Worm (Caenorhabditis elegans) whole organism, L3 larva: Measurements from ENCODE around the gene clec-225.

Source experiments
- ZK546.5 ChIP-seq: sonication (generic microtip); optimal IDR thresholded peaks from 2 replicates; lab custom pipeline; 2017; ENCODE audit warnings: missing biosample characterization, missing genetic modification characterization
- ama-1 ChIP-seq: fragments of 150-350 bp; optimal IDR thresholded peaks from 2 replicates; lab custom pipeline; 2018
- ceh-9 ChIP-seq: sonication (generic microtip); optimal IDR thresholded peaks from 2 replicates; lab custom pipeline; 2018; ENCODE audit warnings: missing biosample characterization, missing genetic modification characterization
- egl-27 ChIP-seq: sonication (generic microtip); optimal IDR thresholded peaks from 4 replicates; lab custom pipeline; 2017; ENCODE audit warnings: missing biosample characterization, missing genetic modification reagents, missing genetic modification characterization
- nhr-77 ChIP-seq: fragments of 150-350 bp; optimal IDR thresholded peaks from 2 replicates; lab custom pipeline; 2014; ENCODE audit warnings: missing biosample characterization, missing genetic modification characterization
- pha-4 ChIP-seq: fragments of 150-350 bp; optimal IDR thresholded peaks from 2 replicates; lab custom pipeline; 2014; ENCODE audit warnings: missing biosample characterization, missing genetic modification reagents, missing genetic modification characterization
- unc-62 ChIP-seq: fragments of 150-350 bp; sonication (generic microtip); optimal IDR thresholded peaks from 4 replicates; lab custom pipeline; 2014; ENCODE audit warnings: missing biosample characterization, missing genetic modification reagents, missing genetic modification characterization

DNA sequence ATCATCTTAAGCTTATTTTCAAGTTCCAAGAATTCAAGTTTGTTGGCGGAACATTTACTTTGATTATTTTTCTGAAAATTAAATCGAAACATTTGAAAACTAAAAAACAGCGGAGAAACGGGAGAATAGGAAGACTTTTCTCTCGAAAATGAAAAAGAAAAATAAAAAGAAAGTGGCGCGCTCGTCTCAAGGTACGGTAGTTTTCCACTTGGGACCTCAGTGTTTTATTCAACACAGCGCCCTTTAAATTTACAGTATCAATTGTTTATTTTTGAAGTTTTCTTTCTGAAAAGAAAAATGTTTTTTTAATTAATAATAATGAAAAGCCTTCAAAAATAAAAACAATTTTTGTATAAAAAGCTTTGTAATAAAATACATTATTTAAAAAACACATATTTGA is 3.2 kb downstream of the clec-225 start:
- TF ChIP-seq unc-62, result no peak
- TF ChIP-seq egl-27 (tag; lab: Kevin White, UChicago), result no peak
- TF ChIP-seq nhr-77 (tag; lab: Kevin White, UChicago), result no peak
- TF ChIP-seq ama-1 (lab: Kevin White, UChicago), result no peak
- no peak for TF ChIP-seq ceh-9 (tag; lab: Kevin White, UChicago)
- no peak for TF ChIP-seq ZK546.5
- no peak for TF ChIP-seq pha-4 (tag; lab: Kevin White, UChicago)
